Worm (Caenorhabditis elegans) whole organism, late embryonic: ENCODE data around the gene uba-1.

Source experiments
- fkh-10 ChIP-seq: fragments of 150-350 bp; optimal IDR thresholded peaks from 2 replicates; lab custom pipeline; 2014; ENCODE audit warnings: missing biosample characterization, missing genetic modification reagents, missing genetic modification characterization
- lin-11 ChIP-seq: fragments of 200-800 bp; sonication (Bioruptor generic); optimal IDR thresholded peaks from 2 replicates; lab custom pipeline; 2018; ENCODE audit warnings: mild to moderate bottlenecking, missing genetic modification characterization, missing compliant biosample characterization
- pha-4 ChIP-seq: fragments of 150-350 bp; optimal IDR thresholded peaks from 2 replicates; lab custom pipeline; 2018; ENCODE audit warnings: missing biosample characterization, missing genetic modification reagents, missing genetic modification characterization
- ref-2 ChIP-seq: sonication (generic microtip); optimal IDR thresholded peaks from 2 replicates; lab custom pipeline; 2016; ENCODE audit warnings: missing genetic modification characterization, missing compliant biosample characterization
- tbx-2 ChIP-seq: sonication (generic microtip); optimal IDR thresholded peaks from 2 replicates; lab custom pipeline; 2016; ENCODE audit warnings: missing genetic modification characterization, missing compliant biosample characterization

- no peak for TF ChIP-seq fkh-10 (GFP tag; lab: Kevin White, UChicago)
- TF ChIP-seq tbx-2 (tag; lab: Kevin White, UChicago) = no peak
- TF ChIP-seq lin-11 (tag; lab: Kevin White, UChicago) = no peak
- no peak for TF ChIP-seq ref-2 (tag; lab: Kevin White, UChicago)
- TF ChIP-seq pha-4 (tag; lab: Kevin White, UChicago) = no peak
Measured at ce11 chrIV:10017633-10018032, 22.9 kb upstream of the uba-1 start, which contains the start of gene F44D12.2.
